Worm (Caenorhabditis elegans): ENCODE results near the gene unc-129.

ce11 chrIV:9045252-9045651 is 40.0 kb upstream of the unc-129 start, which contains the start of gene Y73F4A.1:
- TF ChIP-seq fos-1 (tag; optimal IDR thresholded peaks at IDR 0.05) (no peak), ama-1 (optimal IDR thresholded peaks at IDR 0.05) (no peak), nhr-77 (tag; optimal IDR thresholded peaks at IDR 0.05) (no peak), ZK546.5 (tag; optimal IDR thresholded peaks at IDR 0.05) (no peak)

Measured in whole organism, L2 larva.